Worm (Caenorhabditis elegans): ENCODE measurements around the gene str-39.

DNA sequence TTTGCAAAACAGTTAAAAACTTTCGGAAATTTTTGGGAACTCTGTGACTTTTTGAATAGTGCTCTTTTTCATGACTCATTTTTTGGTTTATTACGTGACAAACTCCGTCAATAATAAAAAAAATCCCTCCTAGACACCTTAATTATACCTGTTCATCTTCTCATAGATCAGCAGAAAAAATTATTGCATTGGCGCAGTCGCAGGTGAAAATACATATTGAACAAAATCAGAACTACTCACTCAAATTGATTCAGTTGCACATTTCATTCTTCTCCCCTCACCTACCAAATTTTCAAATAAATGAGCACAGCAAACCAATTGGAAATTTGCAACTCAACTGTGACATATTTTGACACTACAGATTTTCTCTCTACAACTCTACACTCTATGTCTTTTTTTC lies 13.3 kb upstream of the str-39 start, which contains the start of gene srh-127:
- TF ChIP-seq lsy-2 (tag; optimal IDR thresholded peaks at IDR 0.05), result no peak
- TF ChIP-seq ztf-11 (tag; optimal IDR thresholded peaks at IDR 0.05), result no peak
- TF ChIP-seq unc-120 (tag; optimal IDR thresholded peaks at IDR 0.05; ENCODE audit: poor library complexity, severe bottlenecking), result no peak
- TF ChIP-seq unc-39 (tag; optimal IDR thresholded peaks at IDR 0.05), result no peak
- no peak for TF ChIP-seq zip-8 (tag; optimal IDR thresholded peaks at IDR 0.05)

All from whole organism, mixed stage, embryonic.